Fruit fly (Drosophila melanogaster): ENCODE results near the gene Myb.

The Myb gene

dm6 chrX:15886411-15887246, 29.0 kb upstream of the Myb start:
- peak; percentile 21 for TF ChIP-seq br (GFP tag; optimal IDR thresholded peaks at IDR 0.05)
- no peak for TF ChIP-seq Dif (GFP tag; optimal IDR thresholded peaks at IDR 0.05; ENCODE audit: partially characterized antibody)
- no peak for TF ChIP-seq dmrt93B (GFP tag; optimal IDR thresholded peaks at IDR 0.05)
- TF ChIP-seq h (GFP tag; optimal IDR thresholded peaks at IDR 0.05): no peak
- no peak for TF ChIP-seq ey (GFP tag; optimal IDR thresholded peaks at IDR 0.05)
- peak; percentile 67 for TF ChIP-seq sage (GFP tag; optimal IDR thresholded peaks at IDR 0.05)
- no peak for TF ChIP-seq brk (GFP tag; optimal IDR thresholded peaks at IDR 0.05)
- peak; percentile 35 for TF ChIP-seq Rel (GFP tag; optimal IDR thresholded peaks at IDR 0.05)
- TF ChIP-seq Rel (tag; optimal IDR thresholded peaks at IDR 0.05): peak; percentile 38
- TF ChIP-seq CG9705 (GFP tag; optimal IDR thresholded peaks at IDR 0.05): no peak
- peak; percentile 38 for TF ChIP-seq CG32264 (GFP tag; optimal IDR thresholded peaks at IDR 0.05)
- TF ChIP-seq Sp1 (GFP tag; optimal IDR thresholded peaks at IDR 0.05): peak; percentile 84
- peak; percentile 100 for TF ChIP-seq psq (GFP tag; optimal IDR thresholded peaks at IDR 0.05)

DNA sequence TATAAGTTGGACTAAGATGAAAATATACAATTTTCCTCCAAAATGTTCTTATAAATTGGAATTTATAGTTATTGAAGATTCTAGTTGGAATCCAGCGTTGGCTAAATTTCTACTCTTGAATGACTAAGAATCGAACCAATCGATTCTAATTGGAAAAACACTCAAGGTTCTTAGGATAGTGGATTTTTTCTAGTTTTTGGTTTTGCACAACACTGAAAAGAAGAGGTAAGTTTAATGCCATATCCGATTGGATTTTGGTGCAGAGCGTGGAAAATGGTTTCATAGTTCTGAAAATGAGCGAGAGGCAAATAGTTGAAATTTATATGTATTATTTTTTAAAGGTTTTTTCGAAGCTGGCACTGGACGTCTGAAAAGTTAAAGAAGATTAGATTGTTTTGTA, 17.9 kb upstream of the Myb start:
- TF ChIP-seq Dif (GFP tag; optimal IDR thresholded peaks at IDR 0.05; ENCODE audit: partially characterized antibody) (no peak), Myc (optimal IDR thresholded peaks at IDR 0.05) (no peak), Jra (GFP tag; optimal IDR thresholded peaks at IDR 0.05) (no peak), sage (GFP tag; optimal IDR thresholded peaks at IDR 0.05) (no peak)

dm6 chrX:15874437-15874836, 16.8 kb upstream of the Myb start:
- TF ChIP-seq Dif (GFP tag; optimal IDR thresholded peaks at IDR 0.05; ENCODE audit: partially characterized antibody) (no peak), sage (GFP tag; optimal IDR thresholded peaks at IDR 0.05) (no peak), pan (optimal IDR thresholded peaks at IDR 0.05) (no peak), Hr78 (GFP tag; optimal IDR thresholded peaks at IDR 0.05) (no peak), dsf (GFP tag; optimal IDR thresholded peaks at IDR 0.05; ENCODE audit: borderline replicate concordance) (no peak), OdsH (GFP tag; optimal IDR thresholded peaks at IDR 0.05) (no peak), dl (GFP tag; optimal IDR thresholded peaks at IDR 0.05; ENCODE audit: insufficient read depth in 1 of 2, partially characterized antibody in 2 of 2) (no peak), Hr83 (GFP tag; optimal IDR thresholded peaks at IDR 0.05; ENCODE audit: poor library complexity, severe bottlenecking) (no peak), HLH106 (tag; optimal IDR thresholded peaks at IDR 0.05) (no peak), foxo (GFP tag; optimal IDR thresholded peaks at IDR 0.05) (no peak), lola (GFP tag; optimal IDR thresholded peaks at IDR 0.05) (no peak), Hnf4 (GFP tag; optimal IDR thresholded peaks at IDR 0.05) (no peak)

dm6 chrX:15870777-15871757, 13.4 kb upstream of the Myb start:
- peak; percentile 27 for TF ChIP-seq Hr83 (GFP tag; optimal IDR thresholded peaks at IDR 0.05; ENCODE audit: poor library complexity, severe bottlenecking)
- TF ChIP-seq Hr78 (GFP tag; optimal IDR thresholded peaks at IDR 0.05): no peak
- TF ChIP-seq psq (GFP tag; optimal IDR thresholded peaks at IDR 0.05): peak; percentile 21
- TF ChIP-seq OdsH (GFP tag; optimal IDR thresholded peaks at IDR 0.05): peak; percentile 27
- no peak for TF ChIP-seq ey (GFP tag; optimal IDR thresholded peaks at IDR 0.05)
- no peak for TF ChIP-seq dl (GFP tag; optimal IDR thresholded peaks at IDR 0.05; ENCODE audit: insufficient read depth in 1 of 2, partially characterized antibody in 2 of 2)
- no peak for TF ChIP-seq HLH106 (tag; optimal IDR thresholded peaks at IDR 0.05)
- TF ChIP-seq jim (GFP tag; optimal IDR thresholded peaks at IDR 0.05): no peak
- TF ChIP-seq Jra (GFP tag; optimal IDR thresholded peaks at IDR 0.05): peak; percentile 44
- peak; percentile 43 for TF ChIP-seq CG9705 (GFP tag; optimal IDR thresholded peaks at IDR 0.05)
- TF ChIP-seq sv (GFP tag; optimal IDR thresholded peaks at IDR 0.05): peak; percentile 23

- no peak for TF ChIP-seq Hnf4 (GFP tag; optimal IDR thresholded peaks at IDR 0.05)
- TF ChIP-seq Mio (GFP tag; optimal IDR thresholded peaks at IDR 0.05): no peak
- TF ChIP-seq dmrt93B (GFP tag; optimal IDR thresholded peaks at IDR 0.05): no peak
- no peak for TF ChIP-seq Hr83 (GFP tag; optimal IDR thresholded peaks at IDR 0.05; ENCODE audit: poor library complexity, severe bottlenecking)
- peak; percentile 2 for TF ChIP-seq fru (GFP tag; optimal IDR thresholded peaks at IDR 0.05)
- no peak for TF ChIP-seq ey (GFP tag; optimal IDR thresholded peaks at IDR 0.05)
- no peak for TF ChIP-seq psq (GFP tag; optimal IDR thresholded peaks at IDR 0.05)
- TF ChIP-seq sage (GFP tag; optimal IDR thresholded peaks at IDR 0.05): no peak
- TF ChIP-seq Rel (GFP tag; optimal IDR thresholded peaks at IDR 0.05): no peak
- peak; percentile 19 for TF ChIP-seq Rel (tag; optimal IDR thresholded peaks at IDR 0.05)
- TF ChIP-seq Dfd (GFP tag; optimal IDR thresholded peaks at IDR 0.05): no peak
- TF ChIP-seq OdsH (GFP tag; optimal IDR thresholded peaks at IDR 0.05): no peak
- no peak for TF ChIP-seq tai (GFP tag; optimal IDR thresholded peaks at IDR 0.05)
- no peak for TF ChIP-seq jim (GFP tag; optimal IDR thresholded peaks at IDR 0.05)
- TF ChIP-seq N (GFP tag; optimal IDR thresholded peaks at IDR 0.05): peak; percentile 65
- TF ChIP-seq foxo (GFP tag; optimal IDR thresholded peaks at IDR 0.05): peak in 1 of 2 experiments; percentile 9
- no peak for TF ChIP-seq Myc (optimal IDR thresholded peaks at IDR 0.05)
Observed at dm6 chrX:15869843-15870242, 12.2 kb upstream of the Myb start, which contains the start of gene CG16952. Gene CG16952, plus strand, starts transcription at chrX:15870183.

All from whole organism, wandering third instar larva.